Worm (Caenorhabditis elegans) whole organism, L1 larva: ENCODE measurements around the gene F35C8.5.

Experiments used
- ama-1 ChIP-seq: fragments of 150-350 bp; optimal IDR thresholded peaks from 2 replicates; lab custom pipeline; 2014
- ces-1 ChIP-seq: fragments of 150-350 bp; optimal IDR thresholded peaks from 2 replicates; lab custom pipeline; 2014; ENCODE audit warnings: missing biosample characterization, missing genetic modification reagents, missing genetic modification characterization
- fkh-10 ChIP-seq: sonication (generic microtip); optimal IDR thresholded peaks from 2 replicates; lab custom pipeline; 2017; ENCODE audit warnings: missing biosample characterization, missing genetic modification reagents, missing genetic modification characterization
- fos-1 ChIP-seq: fragments of 150-350 bp; optimal IDR thresholded peaks from 2 replicates; lab custom pipeline; 2014; ENCODE audit warnings: missing biosample characterization, missing genetic modification characterization
- lin-39 ChIP-seq: fragments of 150-350 bp; optimal IDR thresholded peaks from 2 replicates; lab custom pipeline; 2014; ENCODE audit warnings: missing biosample characterization, missing genetic modification reagents, missing genetic modification characterization
- lsy-2 ChIP-seq, 2 experiments: fragments of 150-350 bp; optimal IDR thresholded peaks; 2 replicates each; lab custom pipeline; 2014; ENCODE audit warnings: missing biosample characterization in 2 of 2, missing genetic modification characterization in 2 of 2
- mdl-1 ChIP-seq, 2 experiments: fragments of 150-350 bp; optimal IDR thresholded peaks; 2 replicates each; lab custom pipeline; 2014 to 2017; ENCODE audit warnings: missing biosample characterization in 2 of 2, missing genetic modification characterization in 2 of 2, inconsistent platforms in 1 of 2
- nhr-77 ChIP-seq: fragments of 150-350 bp; optimal IDR thresholded peaks from 2 replicates; lab custom pipeline; 2014; ENCODE audit warnings: missing biosample characterization, missing genetic modification characterization
- nhr-90 ChIP-seq: sonication (generic microtip); optimal IDR thresholded peaks from 2 replicates; lab custom pipeline; 2016; ENCODE audit warnings: mild to moderate bottlenecking, missing genetic modification characterization, missing compliant biosample characterization; ENCODE audit not compliant: poor library complexity
- snpc-4 ChIP-seq: fragments of 150-350 bp; optimal IDR thresholded peaks from 2 replicates; lab custom pipeline; 2014; ENCODE audit warnings: missing biosample characterization, missing genetic modification characterization
- sup-37 ChIP-seq: fragments of 200-800 bp; sonication (Bioruptor generic); optimal IDR thresholded peaks from 2 replicates; lab custom pipeline; 2018; ENCODE audit warnings: mild to moderate bottlenecking, missing genetic modification characterization, missing compliant biosample characterization

- TF ChIP-seq mdl-1 (tag; optimal IDR thresholded peaks at IDR 0.05; lab: Kevin White, UChicago) (no peak), nhr-90 (tag; lab: Kevin White, UChicago) (no peak), nhr-77 (no peak), lsy-2 (tag; optimal IDR thresholded peaks at IDR 0.05; lab: Kevin White, UChicago) (no peak), fkh-10 (GFP tag; lab: Kevin White, UChicago) (no peak), snpc-4 (tag; lab: Kevin White, UChicago) (no peak), ama-1 (lab: Kevin White, UChicago) (no peak), fos-1 (tag; lab: Kevin White, UChicago) (no peak), sup-37 (GFP tag; lab: Kevin White, UChicago) (no peak), lin-39 (tag; lab: Kevin White, UChicago) (no peak), ces-1 (no peak)
Measured at ce11 chrX:5347856-5348255, 17.8 kb upstream of the F35C8.5 start.
